Worm (Caenorhabditis elegans) whole organism, L2 larva: Measurements from ENCODE around the gene F33C8.2.

ENCODE experiments used
- aly-2 ChIP-seq: fragments of 150-350 bp; optimal IDR thresholded peaks from 2 replicates; lab custom pipeline; 2014; ENCODE audit warnings: missing biosample characterization, missing genetic modification characterization
- ceh-82 ChIP-seq: fragments of 150-350 bp; optimal IDR thresholded peaks from 2 replicates; lab custom pipeline; 2014; ENCODE audit warnings: missing biosample characterization, missing genetic modification characterization
- crh-2 ChIP-seq: sonication (generic microtip); optimal IDR thresholded peaks from 2 replicates; lab custom pipeline; 2017; ENCODE audit warnings: missing biosample characterization, missing genetic modification characterization
- dmd-4 ChIP-seq: sonication (generic microtip); optimal IDR thresholded peaks from 2 replicates; lab custom pipeline; 2017; ENCODE audit warnings: missing biosample characterization, missing genetic modification characterization
- nhr-11 ChIP-seq: fragments of 150-350 bp; optimal IDR thresholded peaks from 2 replicates; lab custom pipeline; 2014; ENCODE audit warnings: missing biosample characterization, missing genetic modification characterization
- nhr-23 ChIP-seq: fragments of 150-350 bp; optimal IDR thresholded peaks from 2 replicates; lab custom pipeline; 2014; ENCODE audit warnings: missing biosample characterization, missing genetic modification reagents, missing genetic modification characterization
- nhr-237 ChIP-seq: fragments of 150-350 bp; optimal IDR thresholded peaks from 2 replicates; lab custom pipeline; 2014; ENCODE audit warnings: missing biosample characterization, missing genetic modification characterization

DNA sequence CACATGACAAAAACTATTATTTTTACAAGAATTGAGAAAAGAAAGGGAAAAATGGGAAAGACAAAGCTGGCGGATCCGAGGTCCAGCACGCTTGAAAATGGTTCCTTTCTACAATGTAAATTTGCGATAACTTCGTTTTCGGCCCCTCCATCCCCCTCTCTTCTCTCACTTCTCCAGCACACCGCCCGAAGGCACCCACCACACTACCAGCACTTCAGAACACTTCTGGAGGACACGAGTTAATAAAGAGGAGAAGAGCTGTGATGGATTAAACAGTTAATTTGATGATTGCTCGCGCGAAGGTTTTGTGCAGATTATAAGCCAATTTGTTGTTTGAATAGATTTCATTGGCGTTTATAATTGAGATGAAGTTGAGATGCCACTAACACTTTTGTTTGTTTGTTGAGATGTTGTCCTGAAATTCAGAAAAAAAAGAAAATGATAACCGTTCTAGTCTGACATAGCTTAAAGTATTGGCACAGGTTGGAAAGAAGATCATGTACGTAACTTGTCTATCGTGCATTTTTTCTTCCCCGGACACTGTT, 26.5 kb upstream of the F33C8.2 start:
- TF ChIP-seq crh-2 = no peak
- TF ChIP-seq dmd-4 (tag; lab: Kevin White, UChicago) = no peak
- no peak for TF ChIP-seq nhr-11 (tag; lab: Kevin White, UChicago)
- no peak for TF ChIP-seq nhr-237 (tag; lab: Kevin White, UChicago)
- TF ChIP-seq ceh-82 (tag; lab: Kevin White, UChicago) = no peak
- no peak for TF ChIP-seq aly-2
- no peak for TF ChIP-seq nhr-23
